Worm (Caenorhabditis elegans): Measurements from ENCODE around the gene B0024.15.

B0024.15 gene

DNA sequence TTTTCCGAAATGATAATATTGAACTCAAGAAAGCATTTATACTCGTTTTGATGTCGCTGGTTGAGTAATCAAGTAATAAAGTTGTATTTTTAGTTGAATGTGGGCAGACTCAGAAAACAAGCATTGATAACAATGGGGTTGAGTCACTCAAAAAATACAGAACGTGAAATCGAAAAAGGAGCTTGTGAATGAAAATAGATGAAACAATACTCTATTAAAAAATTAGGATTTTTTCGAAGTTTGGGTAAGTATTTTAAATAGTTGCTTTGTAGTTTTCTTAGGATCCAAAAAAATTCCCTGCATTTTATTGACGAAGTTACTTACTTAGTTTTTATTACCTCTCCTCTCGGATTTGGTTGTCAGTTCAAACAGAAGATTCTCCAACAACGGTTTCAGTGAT lies 6.4 kb upstream of the B0024.15 start, which contains the start of gene lys-3:
Gene lys-3 (minus strand): TSS at position 101 of the 400 bp plus-strand sequence.
- TF ChIP-seq F16B12.6 (tag; optimal IDR thresholded peaks at IDR 0.05) (no peak), nhr-19 (GFP tag; conservative IDR thresholded peaks at IDR 0.05) (no peak), lin-13 (GFP tag; optimal IDR thresholded peaks at IDR 0.05) (no peak), nhr-28 (tag; optimal IDR thresholded peaks at IDR 0.05) (no peak)

DNA sequence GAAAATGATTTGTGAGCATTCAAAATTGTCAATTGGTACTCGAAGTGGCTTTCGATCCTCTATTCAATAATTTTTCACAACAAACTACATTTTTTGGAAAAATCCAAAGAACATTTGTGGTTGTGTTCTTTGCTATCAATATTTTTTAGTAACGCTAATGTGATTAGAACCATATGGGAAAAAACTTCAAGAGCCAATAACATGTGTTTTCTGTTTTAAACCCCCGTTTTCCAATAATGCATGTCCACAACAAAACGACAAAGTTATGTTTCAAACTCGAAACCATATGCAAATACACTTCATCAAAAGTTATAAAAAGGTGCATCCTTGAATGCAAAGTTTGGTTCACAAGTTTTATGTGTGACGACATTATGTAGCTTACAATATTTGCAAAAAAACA lies 4.0 kb upstream of the B0024.15 start:
- no peak for TF ChIP-seq sox-4 (tag; optimal IDR thresholded peaks at IDR 0.05)
- TF ChIP-seq dpl-1 (GFP tag; optimal IDR thresholded peaks at IDR 0.05): no peak
- no peak for TF ChIP-seq efl-3 (GFP tag; optimal IDR thresholded peaks at IDR 0.05)
- peak; percentile 97 for TF ChIP-seq dsc-1 (tag; optimal IDR thresholded peaks at IDR 0.05)
- no peak for TF ChIP-seq tbx-2 (tag; optimal IDR thresholded peaks at IDR 0.05)
- TF ChIP-seq fkh-4 (tag; optimal IDR thresholded peaks at IDR 0.05; ENCODE audit: borderline replicate concordance): peak; percentile 92
- TF ChIP-seq unc-86 (tag; optimal IDR thresholded peaks at IDR 0.05): no peak
- TF ChIP-seq nhr-28 (tag; optimal IDR thresholded peaks at IDR 0.05): no peak
- TF ChIP-seq grh-1 (GFP tag; IDR thresholded peaks at IDR 0.05): no peak
- no peak for TF ChIP-seq elt-2 (tag; optimal IDR thresholded peaks at IDR 0.05)
- no peak for TF ChIP-seq ces-1 (GFP tag; optimal IDR thresholded peaks at IDR 0.05)
- no peak for TF ChIP-seq mdl-1 (tag; optimal IDR thresholded peaks at IDR 0.05)
- TF ChIP-seq zag-1 (tag; optimal IDR thresholded peaks at IDR 0.05): no peak
- TF ChIP-seq ztf-11 (tag; optimal IDR thresholded peaks at IDR 0.05): no peak
- TF ChIP-seq nhr-77 (tag; optimal IDR thresholded peaks at IDR 0.05): no peak
- TF ChIP-seq hlh-4 (tag; optimal IDR thresholded peaks at IDR 0.05): no peak
- no peak for TF ChIP-seq efl-1 (optimal IDR thresholded peaks at IDR 0.05)
- peak in 1 of 2 experiments; percentile 44 for TF ChIP-seq efl-1 (GFP tag; optimal IDR thresholded peaks at IDR 0.05 in 1 of 2)
- no peak for TF ChIP-seq nhr-71 (tag; optimal IDR thresholded peaks at IDR 0.05)

DNA sequence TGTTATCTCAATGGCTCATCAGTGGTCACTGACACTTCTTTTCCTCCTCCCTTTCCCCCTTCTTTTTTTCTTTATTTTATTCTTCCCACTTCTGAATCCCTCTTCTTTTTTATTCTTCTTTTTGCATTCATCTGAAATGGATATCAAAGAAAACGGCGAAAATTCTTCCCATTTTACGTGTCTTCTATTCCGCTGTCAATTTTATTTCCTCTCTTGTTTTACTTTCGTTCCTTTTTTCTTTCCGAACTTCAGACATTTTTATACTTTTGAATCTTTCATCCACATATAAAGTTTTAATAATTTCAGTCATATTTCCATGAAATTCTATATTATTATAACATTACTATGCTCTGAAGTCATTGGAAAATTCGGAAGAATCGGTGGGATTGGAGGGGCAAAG lies 2.6 kb upstream of the B0024.15 start, which contains the start of gene B0024.3:
Gene B0024.3 (plus strand): TSS at position 301 of the 400 bp plus-strand sequence.
- TF ChIP-seq lin-14 (GFP tag; optimal IDR thresholded peaks at IDR 0.05) (peak; percentile 34), lsy-2 (tag; optimal IDR thresholded peaks at IDR 0.05) (peak in 1 of 2 experiments; percentile 8), nhr-12 (tag; optimal IDR thresholded peaks at IDR 0.05) (no peak)

DNA sequence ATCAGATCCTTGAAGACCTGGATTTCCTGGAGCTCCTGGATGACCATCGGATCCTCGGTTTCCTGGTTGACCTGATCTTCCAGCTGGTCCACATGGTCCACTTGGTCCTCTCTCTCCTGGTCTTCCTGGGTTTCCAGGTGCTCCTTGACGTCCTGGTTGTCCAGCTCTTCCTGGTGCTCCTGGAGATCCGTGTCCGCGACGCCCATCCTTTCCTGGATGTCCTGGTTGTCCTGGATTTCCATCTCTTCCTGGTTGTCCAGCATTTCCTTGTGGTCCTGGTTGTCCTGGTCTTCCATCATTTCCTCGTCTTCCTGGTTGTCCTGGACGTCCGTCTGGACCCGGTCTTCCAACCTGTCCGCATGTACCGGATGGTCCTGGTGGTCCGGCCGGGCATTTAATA lies 2.0 kb downstream of the B0024.15 start:
- TF ChIP-seq efl-1 (optimal IDR thresholded peaks at IDR 0.05): no peak
- peak in 1 of 2 experiments; percentile 68 for TF ChIP-seq efl-1 (GFP tag; optimal IDR thresholded peaks at IDR 0.05 in 1 of 2)
- TF ChIP-seq ama-1 (optimal IDR thresholded peaks at IDR 0.05): no peak
- no peak for TF ChIP-seq isw-1 (GFP tag; IDR thresholded peaks at IDR 0.05)
- no peak for TF ChIP-seq skn-1 (tag; optimal IDR thresholded peaks at IDR 0.05)
- no peak for TF ChIP-seq nhr-85 (tag)

DNA sequence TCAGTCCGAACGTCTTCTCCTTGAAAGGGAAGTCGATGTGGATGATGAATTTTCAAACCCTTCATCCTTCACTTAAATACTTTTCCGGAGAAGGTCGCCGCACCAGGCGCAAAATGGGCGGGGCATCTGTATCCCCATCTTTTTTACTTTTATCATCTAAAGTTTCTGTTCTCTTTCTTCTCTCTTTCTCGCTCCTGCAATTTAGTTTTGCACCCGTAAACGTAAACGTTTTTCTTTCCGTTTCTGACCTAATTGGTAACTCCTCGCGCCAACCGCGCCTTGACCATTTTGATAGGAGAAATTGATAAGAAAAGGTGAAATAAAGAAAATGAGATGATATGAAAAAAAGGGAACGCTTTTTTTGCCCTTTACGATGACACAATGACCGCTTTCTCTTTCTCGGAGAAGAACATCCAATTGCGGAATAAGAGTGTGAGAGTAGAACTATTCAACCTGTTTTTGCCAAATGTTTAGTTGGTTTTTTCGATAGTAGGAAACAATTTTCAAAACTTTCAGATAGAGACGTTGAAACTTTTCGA lies 3.0 kb downstream of the B0024.15 start, which contains the start of gene col-149:
Gene col-149 (minus strand): TSS at position 51 of the 539 bp plus-strand sequence.
- TF ChIP-seq lin-14 (GFP tag; optimal IDR thresholded peaks at IDR 0.05) (peak; percentile 20), elt-3 (tag; optimal IDR thresholded peaks at IDR 0.05) (peak in 2 of 6 experiments; percentile 15 to 59), blmp-1 (tag; optimal IDR thresholded peaks at IDR 0.05) (peak; percentile 99), unc-98 (GFP tag; IDR thresholded peaks at IDR 0.05) (no peak)

DNA sequence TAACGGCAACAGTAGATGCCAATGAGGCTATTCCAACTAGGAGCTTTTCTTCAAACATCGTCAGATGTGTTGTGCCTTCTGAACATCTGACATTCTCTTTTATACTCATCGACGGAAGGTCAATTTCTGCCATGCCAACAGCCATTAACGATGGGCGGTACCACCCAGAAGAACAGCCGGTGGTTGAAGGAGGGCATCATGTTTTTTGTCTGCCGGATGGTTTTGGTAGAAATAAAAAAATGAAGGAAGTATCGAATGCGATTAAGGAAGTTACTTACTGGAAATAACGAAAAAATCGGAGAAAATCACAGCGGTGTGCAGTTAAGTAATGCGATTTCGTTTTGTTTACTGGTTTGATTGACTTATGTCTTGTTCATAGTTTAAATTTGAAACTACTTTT lies 4.7 kb downstream of the B0024.15 start, which contains the start of gene col-150:
Gene col-150 (minus strand): TSS at position 101 of the 400 bp plus-strand sequence.
- TF ChIP-seq fos-1 (tag; optimal IDR thresholded peaks at IDR 0.05) (no peak), lsy-2 (tag; optimal IDR thresholded peaks at IDR 0.05) (no peak), blmp-1 (tag; optimal IDR thresholded peaks at IDR 0.05) (no peak), nhr-85 (tag) (peak; percentile 29)
